Worm (Caenorhabditis elegans) whole organism, young adult: Measurements from ENCODE around the gene mel-46.

Experiments
- C06A6.2 ChIP-seq: fragments of 200-800 bp; sonication (Bioruptor generic); conservative IDR thresholded peaks from 2 replicates; pipeline ENCODE4 v1.3.6; 2022; ENCODE audit warnings: missing genetic modification characterization, missing compliant biosample characterization
- D2030.7 ChIP-seq: fragments of 200-800 bp; sonication (Bioruptor generic); IDR thresholded peaks from 2 replicates; pipeline ENCODE4 v1.3.6; 2022; ENCODE audit warnings: missing genetic modification reagents, missing genetic modification characterization, missing compliant biosample characterization
- F33H1.4 ChIP-seq: fragments of 200-800 bp; sonication (Bioruptor generic); IDR thresholded peaks from 2 replicates; pipeline ENCODE4 v1.3.6; 2022; ENCODE audit warnings: missing genetic modification reagents, missing genetic modification characterization, missing compliant biosample characterization
- F37B4.10 ChIP-seq: fragments of 200-800 bp; sonication (Bioruptor generic); IDR thresholded peaks from 2 replicates; pipeline ENCODE4 v1.3.6; 2022; ENCODE audit warnings: missing genetic modification characterization, missing compliant biosample characterization
- F52B5.7 ChIP-seq: sonication (generic microtip); optimal IDR thresholded peaks from 2 replicates; lab custom pipeline; 2016; ENCODE audit warnings: mild to moderate bottlenecking, missing genetic modification characterization, missing compliant biosample characterization
- K11D2.4 ChIP-seq: fragments of 200-800 bp; sonication (Bioruptor generic); IDR thresholded peaks from 2 replicates; pipeline ENCODE4 v1.3.6; 2022; ENCODE audit warnings: missing genetic modification reagents, missing genetic modification characterization, missing compliant biosample characterization
- K12H6.12 ChIP-seq: fragments of 200-800 bp; sonication (Bioruptor generic); optimal IDR thresholded peaks from 2 replicates; lab custom pipeline; 2018; ENCODE audit warnings: mild to moderate bottlenecking, missing genetic modification characterization, missing compliant biosample characterization
- Y53F4B.3 ChIP-seq: fragments of 200-800 bp; sonication (Bioruptor generic); IDR thresholded peaks from 2 replicates; pipeline ENCODE4 v1.3.6; 2022; ENCODE audit warnings: missing genetic modification reagents, missing genetic modification characterization, missing compliant biosample characterization
- Y79H2A.3 ChIP-seq: fragments of 200-800 bp; sonication (Bioruptor generic); conservative IDR thresholded peaks from 2 replicates; pipeline ENCODE4 v1.3.6; 2022; ENCODE audit warnings: missing genetic modification reagents, missing genetic modification characterization, missing compliant biosample characterization
- aptf-3 ChIP-seq: fragments of 200-800 bp; sonication (Bioruptor generic); IDR thresholded peaks from 2 replicates; pipeline ENCODE4 v1.3.6; 2022; ENCODE audit warnings: missing genetic modification characterization, missing compliant biosample characterization
- atf-7 ChIP-seq: sonication (generic microtip); optimal IDR thresholded peaks from 2 replicates; lab custom pipeline; 2017; ENCODE audit warnings: mild to moderate bottlenecking, missing genetic modification characterization, missing compliant biosample characterization
- attf-6 ChIP-seq: fragments of 200-800 bp; sonication (Bioruptor generic); IDR thresholded peaks from 2 replicates; pipeline ENCODE4 v1.3.6; 2022; ENCODE audit warnings: missing genetic modification reagents, missing genetic modification characterization, missing compliant biosample characterization
- bed-1 ChIP-seq: fragments of 200-800 bp; sonication (Bioruptor generic); IDR thresholded peaks from 2 replicates; pipeline ENCODE4 v1.3.6; 2022; ENCODE audit warnings: missing genetic modification reagents, missing genetic modification characterization, missing compliant biosample characterization
- bed-2 ChIP-seq: fragments of 200-800 bp; sonication (Bioruptor generic); IDR thresholded peaks from 2 replicates; pipeline ENCODE4 v1.3.6; 2022; ENCODE audit warnings: missing genetic modification reagents, missing genetic modification characterization, missing compliant biosample characterization
- ceh-100 ChIP-seq: fragments of 200-800 bp; sonication (Bioruptor generic); IDR thresholded peaks from 2 replicates; pipeline ENCODE4 v1.3.6; 2022; ENCODE audit warnings: missing genetic modification reagents, missing genetic modification characterization, missing compliant biosample characterization
- ceh-27 ChIP-seq: fragments of 200-800 bp; sonication (Bioruptor generic); optimal IDR thresholded peaks from 2 replicates; lab custom pipeline; 2018; ENCODE audit warnings: mild to moderate bottlenecking, missing genetic modification characterization, moderate library complexity, missing compliant biosample characterization
- chd-7 ChIP-seq: sonication (generic microtip); optimal IDR thresholded peaks from 2 replicates; lab custom pipeline; 2016; ENCODE audit warnings: mild to moderate bottlenecking, missing genetic modification characterization, moderate library complexity, missing compliant biosample characterization
- dox-1 ChIP-seq: fragments of 200-800 bp; sonication (Bioruptor generic); IDR thresholded peaks from 2 replicates; pipeline ENCODE4 v1.3.6; 2022; ENCODE audit warnings: missing genetic modification reagents, missing genetic modification characterization, missing compliant biosample characterization
- egl-18 ChIP-seq: fragments of 200-800 bp; sonication (Bioruptor generic); IDR thresholded peaks from 2 replicates; pipeline ENCODE4 v1.3.6; 2022; ENCODE audit warnings: missing genetic modification reagents, missing genetic modification characterization, missing compliant biosample characterization
- egl-44 ChIP-seq: fragments of 200-800 bp; sonication (Bioruptor generic); IDR thresholded peaks from 2 replicates; pipeline ENCODE4 v1.3.6; 2022; ENCODE audit warnings: missing genetic modification reagents, missing genetic modification characterization, missing compliant biosample characterization
- fkh-3 ChIP-seq: sonication (generic microtip); optimal IDR thresholded peaks from 2 replicates; lab custom pipeline; 2016; ENCODE audit warnings: mild to moderate bottlenecking, missing genetic modification characterization, missing compliant biosample characterization
- hlh-12 ChIP-seq: sonication (generic microtip); optimal IDR thresholded peaks from 2 replicates; lab custom pipeline; 2016; ENCODE audit warnings: missing genetic modification characterization, missing compliant biosample characterization
- hmg-20 ChIP-seq: fragments of 200-800 bp; sonication (Bioruptor generic); IDR thresholded peaks from 2 replicates; pipeline ENCODE4 v1.3.6; 2022; ENCODE audit warnings: missing genetic modification reagents, missing genetic modification characterization, missing compliant biosample characterization
- lag-1 ChIP-seq: fragments of 200-800 bp; sonication (Bioruptor generic); IDR thresholded peaks from 2 replicates; pipeline ENCODE4 v1.3.6; 2022; ENCODE audit warnings: missing genetic modification reagents, missing genetic modification characterization, missing compliant biosample characterization
- let-607 ChIP-seq, 2 experiments: fragments of 200-800 bp in 1 of 2; sonication (Bioruptor generic) in 1 of 2; sonication (generic microtip) in 1 of 2; optimal IDR thresholded peaks; 2 replicates each; lab custom pipeline; 2016 to 2018; ENCODE audit warnings: mild to moderate bottlenecking in 2 of 2, missing compliant biosample characterization in 2 of 2, missing genetic modification characterization in 2 of 2, moderate library complexity in 2 of 2, missing genotype in 1 of 2
- lin-26 ChIP-seq: fragments of 200-800 bp; sonication (Bioruptor generic); IDR thresholded peaks from 2 replicates; pipeline ENCODE4 v1.3.6; 2022; ENCODE audit warnings: missing genetic modification reagents, missing genetic modification characterization, missing compliant biosample characterization
- lin-40 ChIP-seq: sonication (generic microtip); optimal IDR thresholded peaks from 2 replicates; lab custom pipeline; 2016; ENCODE audit warnings: missing genetic modification characterization, mild to moderate bottlenecking, missing compliant biosample characterization, missing genotype, missing genetic modification reagents
- lsl-1 ChIP-seq: fragments of 200-800 bp; sonication (Bioruptor generic); optimal IDR thresholded peaks from 2 replicates; lab custom pipeline; 2018; ENCODE audit warnings: mild to moderate bottlenecking, missing genetic modification characterization, moderate library complexity, missing compliant biosample characterization
- lsy-27 ChIP-seq: sonication (generic microtip); optimal IDR thresholded peaks from 2 replicates; lab custom pipeline; 2017; ENCODE audit warnings: missing genetic modification characterization, mild to moderate bottlenecking, missing compliant biosample characterization, antibody characterized with exemption, missing genotype, borderline replicate concordance; ENCODE audit not compliant: insufficient read depth
- madf-3 ChIP-seq: fragments of 200-800 bp; sonication (Bioruptor generic); IDR thresholded peaks from 2 replicates; pipeline ENCODE4 v1.3.6; 2022; ENCODE audit warnings: missing genetic modification reagents, missing genetic modification characterization, missing compliant biosample characterization
- mcd-1 ChIP-seq: fragments of 200-800 bp; sonication (Bioruptor generic); IDR thresholded peaks from 2 replicates; pipeline ENCODE4 v1.3.6; 2022; ENCODE audit warnings: missing genetic modification reagents, missing genetic modification characterization, missing compliant biosample characterization
- nfyb-1 ChIP-seq: fragments of 200-800 bp; sonication (Bioruptor generic); IDR thresholded peaks from 2 replicates; pipeline ENCODE4 v1.3.6; 2022; ENCODE audit warnings: missing genetic modification reagents, missing genetic modification characterization, missing compliant biosample characterization
- rcor-1 ChIP-seq: fragments of 200-800 bp; sonication (Bioruptor generic); IDR thresholded peaks from 2 replicates; pipeline ENCODE4 v1.3.6; 2022; ENCODE audit warnings: missing genetic modification reagents, missing genetic modification characterization, missing compliant biosample characterization
- repo-1 ChIP-seq: sonication (generic microtip); optimal IDR thresholded peaks from 2 replicates; lab custom pipeline; 2017; ENCODE audit warnings: mild to moderate bottlenecking, missing genetic modification characterization, missing compliant biosample characterization
- snpc-1.3 ChIP-seq: sonication (generic microtip); optimal IDR thresholded peaks from 2 replicates; lab custom pipeline; 2017; ENCODE audit warnings: missing genetic modification characterization, mild to moderate bottlenecking, missing compliant biosample characterization, antibody characterized with exemption, moderate library complexity, missing genotype, missing genetic modification reagents; ENCODE audit not compliant: insufficient read depth
- snpc-4 ChIP-seq, 5 experiments: fragments of 150-350 bp in 1 of 5; sonication (generic microtip) in 4 of 5; optimal IDR thresholded peaks; 2 replicates each; lab custom pipeline; 2014 to 2018; ENCODE audit warnings: missing genetic modification characterization in 5 of 5, missing biosample characterization in 3 of 5, antibody characterized with exemption in 2 of 5, mild to moderate bottlenecking in 2 of 5, missing compliant biosample characterization in 2 of 5, missing genotype in 2 of 5, moderate library complexity in 2 of 5, missing genetic modification reagents in 1 of 5
- somi-1 ChIP-seq: fragments of 200-800 bp; sonication (Bioruptor generic); optimal IDR thresholded peaks from 2 replicates; lab custom pipeline; 2018; ENCODE audit warnings: mild to moderate bottlenecking, missing genetic modification characterization, missing compliant biosample characterization
- zfh-2 ChIP-seq: fragments of 200-800 bp; sonication (Bioruptor generic); conservative IDR thresholded peaks from 2 replicates; pipeline ENCODE4 v1.3.6; 2022; ENCODE audit warnings: missing genetic modification reagents, missing genetic modification characterization, missing compliant biosample characterization
- zim-3 ChIP-seq: sonication (generic microtip); optimal IDR thresholded peaks from 2 replicates; lab custom pipeline; 2017; ENCODE audit warnings: mild to moderate bottlenecking, missing genetic modification characterization, moderate library complexity, missing compliant biosample characterization
- ztf-25 ChIP-seq: fragments of 200-800 bp; sonication (Bioruptor generic); IDR thresholded peaks from 2 replicates; pipeline ENCODE4 v1.3.6; 2022; ENCODE audit warnings: missing genetic modification reagents, missing genetic modification characterization, missing compliant biosample characterization
- ztf-26 ChIP-seq: sonication (generic microtip); optimal IDR thresholded peaks from 2 replicates; lab custom pipeline; 2017; ENCODE audit warnings: missing genetic modification characterization, missing compliant biosample characterization
- ztf-28 ChIP-seq: fragments of 200-800 bp; sonication (Bioruptor generic); IDR thresholded peaks from 2 replicates; pipeline ENCODE4 v1.3.6; 2022; ENCODE audit warnings: missing genetic modification reagents, missing genetic modification characterization, missing compliant biosample characterization

mel-46 gene

DNA sequence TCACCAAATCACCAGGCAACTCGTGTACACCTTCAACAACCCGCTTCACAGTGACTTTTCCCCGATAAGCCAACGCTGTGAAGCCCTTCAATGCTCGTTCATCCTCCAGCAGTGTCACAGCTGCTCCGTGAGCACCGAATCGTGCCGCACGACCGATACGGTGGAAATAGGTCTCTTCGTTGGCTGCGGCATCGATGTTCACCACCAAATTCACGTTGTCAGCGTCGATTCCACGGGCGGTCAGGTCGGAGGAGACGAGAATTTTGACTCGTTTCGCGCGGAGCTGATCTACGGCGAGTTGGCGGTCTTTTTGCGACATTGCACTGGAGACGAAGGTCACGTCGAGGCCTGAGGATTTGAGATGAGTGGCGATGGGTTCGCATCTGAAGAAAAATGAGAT is 2.6 kb downstream of the mel-46 start:
- TF ChIP-seq F37B4.10 (GFP tag; lab: Robert Waterston, UW) (no peak), rcor-1 (GFP tag; lab: Robert Waterston, UW) (no peak), snpc-1.3 (tag; lab: Kevin White, UChicago) (no peak), K11D2.4 (no peak), hlh-12 (tag; lab: Kevin White, UChicago) (no peak), zim-3 (tag; lab: Kevin White, UChicago) (peak; percentile 3), ceh-27 (GFP tag; lab: Kevin White, UChicago) (no peak), atf-7 (tag; lab: Kevin White, UChicago) (no peak), attf-6 (0 out of 2 replicates have a peak, but pooled peaks have one; percentile 50), dox-1 (GFP tag; lab: Robert Waterston, UW) (0 out of 2 replicates have a peak, but pooled peaks have one; percentile 8), F52B5.7 (tag; lab: Kevin White, UChicago) (no peak), somi-1 (GFP tag; lab: Kevin White, UChicago) (no peak), ztf-26 (no peak), lsy-27 (tag; lab: Kevin White, UChicago) (no peak), let-607 (tag; optimal IDR thresholded peaks at IDR 0.05; lab: Kevin White, UChicago) (no peak), Y79H2A.3 (GFP tag; lab: Robert Waterston, UW) (no peak), snpc-4 (GFP tag; optimal IDR thresholded peaks at IDR 0.05; lab: Kevin White, UChicago) (no peak), snpc-4 (tag; optimal IDR thresholded peaks at IDR 0.05; lab: Kevin White, UChicago) (no peak), aptf-3 (GFP tag; lab: Robert Waterston, UW) (no peak), lin-26 (GFP tag; lab: Robert Waterston, UW) (no peak), repo-1 (tag; lab: Kevin White, UChicago) (no peak), zfh-2 (peak; percentile 73), fkh-3 (tag; lab: Kevin White, UChicago) (no peak)

- TF ChIP-seq snpc-4 (GFP tag; optimal IDR thresholded peaks at IDR 0.05; lab: Kevin White, UChicago) (no peak), snpc-4 (tag; optimal IDR thresholded peaks at IDR 0.05; lab: Kevin White, UChicago) (peak in 1 of 4 experiments; percentile 62), D2030.7 (GFP tag; lab: Robert Waterston, UW) (no peak), egl-44 (no peak)
These were observed 8.5 kb downstream of the mel-46 start, which contains the start of gene map-2 for ce11 chrIV:16854790-16855189. Gene map-2 (minus strand): TSS chrIV:16854890.

ce11 chrIV:16849078-16849477 is 14.2 kb downstream of the mel-46 start:
- TF ChIP-seq mcd-1 (GFP tag; lab: Robert Waterston, UW) (peak; percentile 41; the same call in 1 of the 2 replicates), attf-6 (peak; percentile 57; the same call in 1 of the 2 replicates)

ce11 chrIV:16845376-16845775 is 17.9 kb downstream of the mel-46 start:
- peak; percentile 90 for TF ChIP-seq ceh-100 (GFP tag; lab: Robert Waterston, UW)
- TF ChIP-seq F37B4.10 (GFP tag; lab: Robert Waterston, UW), result peak; percentile 100
- TF ChIP-seq bed-2, result peak; percentile 96
- peak; percentile 85; the same call in 1 of the 2 replicates for TF ChIP-seq egl-18 (GFP tag; lab: Robert Waterston, UW)
- TF ChIP-seq ztf-25 (GFP tag; lab: Robert Waterston, UW), result peak; percentile 88
- TF ChIP-seq nfyb-1 (GFP tag; lab: Robert Waterston, UW), result peak; percentile 99
- TF ChIP-seq lsl-1 (GFP tag; lab: Kevin White, UChicago), result peak; percentile 21
- TF ChIP-seq bed-1 (GFP tag; lab: Robert Waterston, UW), result peak; percentile 93
- TF ChIP-seq chd-7, result peak; percentile 16
- TF ChIP-seq hmg-20 (GFP tag; lab: Robert Waterston, UW), result peak; percentile 90
- TF ChIP-seq repo-1 (tag; lab: Kevin White, UChicago), result peak; percentile 43
- TF ChIP-seq ztf-28 (GFP tag; lab: Robert Waterston, UW), result peak; percentile 94
- TF ChIP-seq lin-40, result peak; percentile 51
- TF ChIP-seq lag-1 (GFP tag; lab: Robert Waterston, UW), result peak; percentile 89
- TF ChIP-seq C06A6.2 (GFP tag; lab: Robert Waterston, UW), result peak; percentile 96
- TF ChIP-seq Y53F4B.3 (GFP tag; lab: Robert Waterston, UW), result peak; percentile 74
- TF ChIP-seq K12H6.12 (tag; lab: Kevin White, UChicago), result peak; percentile 15
- TF ChIP-seq D2030.7 (GFP tag; lab: Robert Waterston, UW), result peak; percentile 93
- peak; percentile 97 for TF ChIP-seq K11D2.4
- TF ChIP-seq madf-3, result peak; percentile 97
- TF ChIP-seq F33H1.4 (GFP tag; lab: Robert Waterston, UW), result peak; percentile 89
